Fruit fly (Drosophila melanogaster) whole organism, pupa: ENCODE measurements around the gene Rpp14b.
A peak's percentile ranks its signal among the peaks of the same experiment; 100 is the strongest.

ENCODE experiments used
- CG10348 ChIP-seq: fragments of 200-800 bp; sonication (Bioruptor generic); IDR thresholded peaks from 2 replicates; pipeline ENCODE4 v1.3.6; 2022; ENCODE audit warnings: missing biosample characterization, missing genetic modification characterization
- CG12605 ChIP-seq: fragments of 200-800 bp; sonication (Bioruptor generic); IDR thresholded peaks from 2 replicates; pipeline ENCODE4 v1.3.6; 2022; ENCODE audit warnings: missing biosample characterization, missing genetic modification characterization
- CG15710 ChIP-seq: fragments of 200-800 bp; sonication (Bioruptor generic); optimal IDR thresholded peaks from 2 replicates; lab custom pipeline; 2018; ENCODE audit warnings: missing biosample characterization, mild to moderate bottlenecking, missing genetic modification characterization, moderate library complexity
- CG34367 ChIP-seq: fragments of 200-800 bp; sonication (Bioruptor generic); optimal IDR thresholded peaks from 2 replicates; lab custom pipeline; 2018; ENCODE audit warnings: missing biosample characterization, mild to moderate bottlenecking, missing genetic modification characterization
- CG4496 ChIP-seq: fragments of 200-800 bp; sonication (Bioruptor generic); IDR thresholded peaks from 3 replicates; pipeline ENCODE4 v1.3.6; 2022; ENCODE audit warnings: missing biosample characterization, missing genetic modification characterization
- D1 ChIP-seq: fragments of 200-800 bp; sonication (Bioruptor generic); optimal IDR thresholded peaks from 2 replicates; lab custom pipeline; 2018; ENCODE audit warnings: missing biosample characterization, mild to moderate bottlenecking, missing genetic modification characterization, moderate library complexity
- Ets98B ChIP-seq: fragments of 200-800 bp; sonication (Bioruptor generic); IDR thresholded peaks from 2 replicates; pipeline ENCODE4 v1.3.6; 2022; ENCODE audit warnings: missing biosample characterization, missing genetic modification characterization
- Pif1A ChIP-seq: fragments of 200-800 bp; sonication (Bioruptor generic); optimal IDR thresholded peaks from 3 replicates; lab custom pipeline; 2016; ENCODE audit warnings: missing biosample characterization, missing genetic modification characterization
- Snoo ChIP-seq: fragments of 200-800 bp; sonication (Bioruptor generic); optimal IDR thresholded peaks from 3 replicates; lab custom pipeline; 2017; ENCODE audit warnings: missing biosample characterization, mild to moderate bottlenecking, missing genetic modification characterization, inconsistent platforms

dm6 chr3R:30100976-30101332 is 45.2 kb downstream of the Rpp14b start:
- no peak for TF ChIP-seq CG10348 (GFP tag; lab: Robert Waterston, UW)
- peak; percentile 14 for TF ChIP-seq Pif1A (GFP tag; lab: Kevin White, UChicago)
- TF ChIP-seq Snoo, result no peak
- TF ChIP-seq CG15710, result peak; percentile 64
- peak; percentile 35 for TF ChIP-seq CG34367 (tag; lab: Kevin White, UChicago)
- no peak for TF ChIP-seq CG12605 (GFP tag; lab: Robert Waterston, UW)
- TF ChIP-seq D1 (tag; lab: Kevin White, UChicago), result peak; percentile 5
- no peak; the same call in 1 of the 2 replicates for TF ChIP-seq Ets98B (GFP tag; lab: Robert Waterston, UW)
- TF ChIP-seq CG4496, result no peak
